Worm (Caenorhabditis elegans) whole organism, L3 larva: Measurements from ENCODE around the gene pcp-1.
A peak's percentile ranks its signal among the peaks of the same experiment; 100 is the strongest.

Source experiments
- aly-2 ChIP-seq: fragments of 150-350 bp; optimal IDR thresholded peaks from 2 replicates; lab custom pipeline; 2014; ENCODE audit warnings: missing biosample characterization, missing genetic modification characterization
- ceh-16 ChIP-seq: sonication (generic microtip); optimal IDR thresholded peaks from 2 replicates; lab custom pipeline; 2017; ENCODE audit warnings: missing biosample characterization, missing genetic modification characterization
- egl-27 ChIP-seq: sonication (generic microtip); optimal IDR thresholded peaks from 4 replicates; lab custom pipeline; 2017; ENCODE audit warnings: missing biosample characterization, missing genetic modification reagents, missing genetic modification characterization
- elt-1 ChIP-seq: fragments of 150-350 bp; optimal IDR thresholded peaks from 2 replicates; lab custom pipeline; 2014; ENCODE audit warnings: missing biosample characterization, missing genetic modification characterization
- elt-3 ChIP-seq, 3 experiments: fragments of 150-350 bp in 1 of 3; sonication (generic microtip) in 2 of 3; optimal IDR thresholded peaks; 2 replicates in 2 of 3; 4 replicates in 1 of 3; lab custom pipeline; 2014 to 2017; ENCODE audit warnings: missing biosample characterization in 3 of 3, missing genetic modification characterization in 3 of 3
- jun-1 ChIP-seq: fragments of 150-350 bp; optimal IDR thresholded peaks from 2 replicates; lab custom pipeline; 2014; ENCODE audit warnings: missing biosample characterization, missing genetic modification reagents, missing genetic modification characterization
- lin-39 ChIP-seq: fragments of 150-350 bp; optimal IDR thresholded peaks from 2 replicates; lab custom pipeline; 2018; ENCODE audit warnings: missing biosample characterization, missing genetic modification reagents, missing genetic modification characterization
- nfya-1 ChIP-seq: sonication (generic microtip); optimal IDR thresholded peaks from 2 replicates; lab custom pipeline; 2017; ENCODE audit warnings: missing genetic modification characterization, mild to moderate bottlenecking, missing compliant biosample characterization, antibody characterized with exemption, moderate library complexity; ENCODE audit not compliant: insufficient read depth
- nhr-25 ChIP-seq: sonication (generic microtip); optimal IDR thresholded peaks from 2 replicates; lab custom pipeline; 2017; ENCODE audit warnings: missing biosample characterization, missing genetic modification characterization
- nhr-28 ChIP-seq: fragments of 150-350 bp; optimal IDR thresholded peaks from 2 replicates; lab custom pipeline; 2014; ENCODE audit warnings: missing biosample characterization, missing genetic modification characterization
- nhr-77 ChIP-seq: fragments of 150-350 bp; optimal IDR thresholded peaks from 2 replicates; lab custom pipeline; 2014; ENCODE audit warnings: missing biosample characterization, missing genetic modification characterization
- unc-62 ChIP-seq: fragments of 150-350 bp; sonication (generic microtip); optimal IDR thresholded peaks from 4 replicates; lab custom pipeline; 2014; ENCODE audit warnings: missing biosample characterization, missing genetic modification reagents, missing genetic modification characterization

- no peak for TF ChIP-seq unc-62 (GFP tag; lab: Kevin White, UChicago)
- no peak for TF ChIP-seq elt-3 (tag; optimal IDR thresholded peaks at IDR 0.05; lab: Kevin White, UChicago)
- peak; percentile 85 for TF ChIP-seq nfya-1 (tag; lab: Kevin White, UChicago)
- TF ChIP-seq aly-2 (tag; lab: Kevin White, UChicago): no peak
- TF ChIP-seq egl-27 (tag; lab: Kevin White, UChicago): no peak
- TF ChIP-seq nhr-77 (tag; lab: Kevin White, UChicago): no peak
- no peak for TF ChIP-seq jun-1
- no peak for TF ChIP-seq elt-1 (tag; lab: Kevin White, UChicago)
- TF ChIP-seq nhr-28 (tag; lab: Kevin White, UChicago): no peak
- TF ChIP-seq ceh-16 (tag; lab: Kevin White, UChicago): no peak
- TF ChIP-seq nhr-25 (tag; lab: Kevin White, UChicago): peak; percentile 55
- peak; percentile 11 for TF ChIP-seq lin-39 (tag; lab: Kevin White, UChicago)
These were observed 47.8 kb upstream of the pcp-1 start for ce11 chrIII:7710943-7711342.
